Fruit fly (Drosophila melanogaster) whole organism, embryonic: ENCODE data around the gene CG14220.

Experiments used
- Aef1 ChIP-seq: fragments of 200-800 bp; sonication (Bioruptor generic); IDR thresholded peaks from 3 replicates; pipeline ENCODE4 v1.3.6; 2022; ENCODE audit warnings: missing biosample characterization, missing genetic modification characterization
- CG10209 ChIP-seq: fragments of 200-800 bp; sonication (Bioruptor generic); optimal IDR thresholded peaks from 3 replicates; lab custom pipeline; 2017; ENCODE audit warnings: missing biosample characterization, mild to moderate bottlenecking, missing genetic modification characterization, missing genetic modification reagents
- CG10366 ChIP-seq: fragments of 200-800 bp; sonication (Bioruptor generic); IDR thresholded peaks from 2 replicates; pipeline ENCODE4 v1.3.6; 2022; ENCODE audit warnings: missing biosample characterization, missing genetic modification characterization
- CG10431 ChIP-seq: fragments of 200-800 bp; sonication (Bioruptor generic); optimal IDR thresholded peaks from 3 replicates; lab custom pipeline; 2018; ENCODE audit warnings: missing biosample characterization, mild to moderate bottlenecking, missing genetic modification characterization
- CG10654 ChIP-seq: fragments of 200-800 bp; sonication (Bioruptor generic); optimal IDR thresholded peaks from 2 replicates; lab custom pipeline; 2016; ENCODE audit warnings: missing biosample characterization, missing genetic modification characterization
- CG12942 ChIP-seq: fragments of 200-800 bp; sonication (Bioruptor generic); optimal IDR thresholded peaks from 3 replicates; lab custom pipeline; 2016; ENCODE audit warnings: missing biosample characterization, missing genetic modification characterization
- CG14710 ChIP-seq: fragments of 200-800 bp; sonication (Bioruptor generic); optimal IDR thresholded peaks from 3 replicates; lab custom pipeline; 2019; ENCODE audit warnings: missing biosample characterization, mild to moderate bottlenecking, missing genetic modification characterization, moderate library complexity
- CG16779 ChIP-seq: fragments of 200-800 bp; sonication (Bioruptor generic); IDR thresholded peaks from 2 replicates; pipeline ENCODE4 v1.3.6; 2022; ENCODE audit warnings: missing biosample characterization, missing genetic modification characterization
- CG17829 ChIP-seq: fragments of 200-800 bp; optimal IDR thresholded peaks from 2 replicates; lab custom pipeline; 2019; ENCODE audit warnings: missing biosample characterization, mild to moderate bottlenecking, missing genetic modification characterization, moderate library complexity
- CG17912 ChIP-seq: fragments of 200-800 bp; sonication (Bioruptor generic); optimal IDR thresholded peaks from 2 replicates; lab custom pipeline; 2018; ENCODE audit warnings: missing biosample characterization, mild to moderate bottlenecking, missing genetic modification characterization
- CG18476 ChIP-seq: fragments of 200-800 bp; sonication (Bioruptor generic); optimal IDR thresholded peaks from 2 replicates; lab custom pipeline; 2016; ENCODE audit warnings: missing biosample characterization, mild to moderate bottlenecking, missing genetic modification characterization
- CG31365 ChIP-seq: fragments of 200-800 bp; sonication (Bioruptor generic); optimal IDR thresholded peaks from 2 replicates; lab custom pipeline; 2018; ENCODE audit warnings: missing biosample characterization, mild to moderate bottlenecking, missing genetic modification characterization
- CG31388 ChIP-seq: fragments of 200-800 bp; sonication (Bioruptor generic); optimal IDR thresholded peaks from 2 replicates; lab custom pipeline; 2016; ENCODE audit warnings: missing biosample characterization, missing genetic modification characterization
- CG32767 ChIP-seq: fragments of 200-800 bp; sonication (Bioruptor generic); IDR thresholded peaks from 2 replicates; pipeline ENCODE4 v1.3.6; 2022; ENCODE audit warnings: missing biosample characterization, missing genetic modification characterization
- CG3407 ChIP-seq: fragments of 200-800 bp; sonication (Bioruptor generic); optimal IDR thresholded peaks from 2 replicates; lab custom pipeline; 2018; ENCODE audit warnings: missing biosample characterization, mild to moderate bottlenecking, missing genetic modification characterization
- CG5180 ChIP-seq: fragments of 200-800 bp; sonication (Bioruptor generic); optimal IDR thresholded peaks from 3 replicates; lab custom pipeline; 2017; ENCODE audit warnings: missing biosample characterization, missing genetic modification characterization, mild to moderate bottlenecking, moderate library complexity, missing genetic modification reagents
- CG6683 ChIP-seq: fragments of 200-800 bp; sonication (Bioruptor generic); optimal IDR thresholded peaks from 2 replicates; lab custom pipeline; 2017; ENCODE audit warnings: missing biosample characterization, mild to moderate bottlenecking, missing genetic modification characterization, missing genetic modification reagents
- CG9817 ChIP-seq: fragments of 200-800 bp; sonication (Bioruptor generic); optimal IDR thresholded peaks from 2 replicates; lab custom pipeline; 2018; ENCODE audit warnings: missing biosample characterization, mild to moderate bottlenecking, missing genetic modification characterization, moderate library complexity
- Deaf1 ChIP-seq: fragments of 200-800 bp; optimal IDR thresholded peaks from 3 replicates; lab custom pipeline; 2019; ENCODE audit warnings: missing biosample characterization, mild to moderate bottlenecking, missing genetic modification characterization, moderate library complexity
- Dip3 ChIP-seq: fragments of 200-800 bp; sonication (Bioruptor generic); optimal IDR thresholded peaks from 3 replicates; lab custom pipeline; 2016; ENCODE audit warnings: missing biosample characterization, missing genetic modification characterization
- Doc2 ChIP-seq: fragments of 200-800 bp; sonication (Bioruptor generic); IDR thresholded peaks from 2 replicates; pipeline ENCODE4 v1.3.6; 2022; ENCODE audit warnings: missing biosample characterization, missing genetic modification characterization
- Drgx ChIP-seq: fragments of 200-800 bp; sonication (Bioruptor generic); IDR thresholded peaks from 2 replicates; pipeline ENCODE4 v1.3.6; 2022; ENCODE audit warnings: missing biosample characterization, missing genetic modification characterization
- HLH4C ChIP-seq: fragments of 200-800 bp; sonication (Bioruptor generic); IDR thresholded peaks from 3 replicates; pipeline ENCODE4 v1.3.6; 2022; ENCODE audit warnings: missing biosample characterization, missing genetic modification characterization; ENCODE audit not compliant: partially characterized antibody
- Hand ChIP-seq: fragments of 200-800 bp; sonication (Bioruptor generic); optimal IDR thresholded peaks from 2 replicates; lab custom pipeline; 2017; ENCODE audit warnings: mild to moderate bottlenecking, missing biosample characterization, missing genetic modification reagents, missing genetic modification characterization
- Hsf ChIP-seq: fragments of 200-800 bp; sonication (Bioruptor generic); optimal IDR thresholded peaks from 3 replicates; lab custom pipeline; 2016; ENCODE audit warnings: missing biosample characterization, missing genetic modification characterization
- MTF-1 ChIP-seq: fragments of 200-800 bp; sonication (Bioruptor generic); optimal IDR thresholded peaks from 2 replicates; lab custom pipeline; 2018; ENCODE audit warnings: missing biosample characterization, mild to moderate bottlenecking, missing genetic modification characterization, borderline replicate concordance
- Mad ChIP-seq: fragments of 200-800 bp; sonication (Bioruptor generic); optimal IDR thresholded peaks from 2 replicates; lab custom pipeline; 2016; ENCODE audit warnings: missing biosample characterization, missing genetic modification characterization
- PHDP ChIP-seq: fragments of 200-800 bp; sonication (Bioruptor generic); optimal IDR thresholded peaks from 3 replicates; lab custom pipeline; 2018; ENCODE audit warnings: missing biosample characterization, mild to moderate bottlenecking, missing genetic modification characterization, moderate library complexity
- Poxn ChIP-seq: fragments of 200-800 bp; sonication (Bioruptor generic); IDR thresholded peaks from 2 replicates; pipeline ENCODE4 v1.3.6; 2022; ENCODE audit warnings: missing biosample characterization, missing genetic modification characterization
- al ChIP-seq: fragments of 200-800 bp; sonication (Bioruptor generic); IDR thresholded peaks from 2 replicates; pipeline ENCODE4 v1.3.6; 2022; ENCODE audit warnings: missing biosample characterization, missing genetic modification characterization
- bowl ChIP-seq: fragments of 200-800 bp; sonication (Bioruptor generic); IDR thresholded peaks from 2 replicates; pipeline ENCODE4 v1.3.6; 2022; ENCODE audit warnings: missing biosample characterization, missing genetic modification characterization
- cato ChIP-seq: fragments of 200-800 bp; sonication (Bioruptor generic); optimal IDR thresholded peaks from 2 replicates; lab custom pipeline; 2016; ENCODE audit warnings: missing biosample characterization, missing genetic modification characterization, borderline replicate concordance
- chinmo ChIP-seq: fragments of 200-800 bp; sonication (Bioruptor generic); IDR thresholded peaks from 4 replicates; pipeline ENCODE4 v1.3.6; 2022; ENCODE audit warnings: missing biosample characterization, missing genetic modification characterization; ENCODE audit not compliant: partially characterized antibody
- chn ChIP-seq: fragments of 200-800 bp; sonication (Bioruptor generic); optimal IDR thresholded peaks from 2 replicates; lab custom pipeline; 2016; ENCODE audit warnings: missing biosample characterization, missing genetic modification characterization
- crol ChIP-seq: fragments of 200-800 bp; sonication (Bioruptor generic); IDR thresholded peaks from 2 replicates; pipeline ENCODE4 v1.3.6; 2022; ENCODE audit warnings: missing biosample characterization, missing genetic modification characterization
- ewg ChIP-seq: fragments of 200-800 bp; sonication (Bioruptor generic); optimal IDR thresholded peaks from 3 replicates; lab custom pipeline; 2017; ENCODE audit warnings: mild to moderate bottlenecking, missing biosample characterization, missing genetic modification reagents, missing genetic modification characterization
- exex ChIP-seq: fragments of 200-800 bp; sonication (Bioruptor generic); optimal IDR thresholded peaks from 4 replicates; lab custom pipeline; 2018; ENCODE audit warnings: missing biosample characterization, mild to moderate bottlenecking, missing genetic modification characterization, moderate library complexity
- fd64A ChIP-seq: fragments of 200-800 bp; sonication (Bioruptor generic); optimal IDR thresholded peaks from 3 replicates; lab custom pipeline; 2018; ENCODE audit warnings: missing biosample characterization, mild to moderate bottlenecking, missing genetic modification characterization
- gfzf ChIP-seq: fragments of 200-800 bp; sonication (Bioruptor generic); optimal IDR thresholded peaks from 2 replicates; lab custom pipeline; 2016; ENCODE audit warnings: missing biosample characterization, mild to moderate bottlenecking, missing genetic modification characterization, moderate library complexity
- hb ChIP-seq: fragments of 200-800 bp; sonication (Bioruptor generic); IDR thresholded peaks from 3 replicates; pipeline ENCODE4 v1.3.6; 2022; ENCODE audit warnings: missing biosample characterization, missing genetic modification characterization; ENCODE audit not compliant: partially characterized antibody
- hbn ChIP-seq: fragments of 200-800 bp; sonication (Bioruptor generic); IDR thresholded peaks from 2 replicates; pipeline ENCODE4 v1.3.6; 2022; ENCODE audit warnings: missing biosample characterization, missing genetic modification characterization; ENCODE audit not compliant: partially characterized antibody
- nau ChIP-seq: fragments of 200-800 bp; sonication (Bioruptor generic); optimal IDR thresholded peaks from 3 replicates; lab custom pipeline; 2017; ENCODE audit warnings: missing biosample characterization, mild to moderate bottlenecking, missing genetic modification characterization, missing genetic modification reagents
- sc ChIP-seq, 3 experiments: fragments of >200 bp in 2 of 3; fragments of 200-800 bp in 1 of 3; sonication (Bioruptor generic) in 1 of 3; optimal IDR thresholded peaks; 2 replicates in 2 of 3; 3 replicates in 1 of 3; lab custom pipeline; 2017; ENCODE audit warnings: mild to moderate bottlenecking in 1 of 3, missing biosample characterization in 1 of 3, missing genetic modification characterization in 1 of 3, missing genetic modification reagents in 1 of 3
- slou ChIP-seq: fragments of 200-800 bp; sonication (Bioruptor generic); optimal IDR thresholded peaks from 3 replicates; lab custom pipeline; 2016; ENCODE audit warnings: missing biosample characterization, missing genetic modification characterization
- sna ChIP-seq: fragments of 200-800 bp; sonication (Bioruptor generic); IDR thresholded peaks from 2 replicates; pipeline ENCODE4 v1.3.6; 2022; ENCODE audit warnings: missing biosample characterization, missing genetic modification characterization; ENCODE audit not compliant: partially characterized antibody
- vfl ChIP-seq: fragments of 200-800 bp; sonication (Bioruptor generic); optimal IDR thresholded peaks from 2 replicates; lab custom pipeline; 2016; ENCODE audit warnings: missing biosample characterization, missing genetic modification characterization
- zen2 ChIP-seq: fragments of 200-800 bp; sonication (Bioruptor generic); IDR thresholded peaks from 3 replicates; pipeline ENCODE4 v1.3.6; 2022; ENCODE audit warnings: missing biosample characterization, missing genetic modification characterization; ENCODE audit not compliant: partially characterized antibody

Gene CG14220

dm6 chrX:19597684-19598363, 3.8 kb downstream of the CG14220 start, which contains the start of gene RpS10b (continued):
- peak; percentile 48; the same call in 1 of the 2 replicates for TF ChIP-seq crol (GFP tag; lab: Robert Waterston, UW)
- peak; percentile 84 for TF ChIP-seq CG6683 (GFP tag; lab: Kevin White, UChicago)
- peak; percentile 86 for TF ChIP-seq CG3407 (GFP tag; lab: Kevin White, UChicago)
- TF ChIP-seq MTF-1 (GFP tag; lab: Kevin White, UChicago) = peak; percentile 97
- TF ChIP-seq hb = peak; percentile 93
- TF ChIP-seq bowl (GFP tag; lab: Robert Waterston, UW) = 0 out of 2 replicates have a peak, but pooled peaks have one; percentile 22
- TF ChIP-seq Drgx (GFP tag; lab: Robert Waterston, UW) = peak; percentile 34; the same call in 1 of the 2 replicates
- TF ChIP-seq CG31388 (GFP tag; lab: Kevin White, UChicago) = peak; percentile 29
- TF ChIP-seq al (GFP tag; lab: Robert Waterston, UW) = peak; percentile 63
- TF ChIP-seq Hsf (GFP tag; lab: Kevin White, UChicago) = peak; percentile 89
- peak; percentile 90 for TF ChIP-seq sna
- peak; percentile 86 for TF ChIP-seq Mad (GFP tag; lab: Kevin White, UChicago)
- peak; percentile 96 for TF ChIP-seq CG10431 (GFP tag; lab: Kevin White, UChicago)
- TF ChIP-seq Poxn (GFP tag; lab: Robert Waterston, UW) = no peak
- TF ChIP-seq CG17829 (tag; lab: Kevin White, UChicago) = peak; percentile 80
- TF ChIP-seq CG31365 (tag; lab: Kevin White, UChicago) = peak; percentile 81
- peak; percentile 23 for TF ChIP-seq chn
- TF ChIP-seq CG10209 (GFP tag; lab: Kevin White, UChicago) = peak; percentile 92
- peak; percentile 86 for TF ChIP-seq PHDP (tag; lab: Kevin White, UChicago)
- peak; percentile 95 for TF ChIP-seq HLH4C (GFP tag; lab: Robert Waterston, UW)
- TF ChIP-seq sc (optimal IDR thresholded peaks at IDR 0.05; lab: Kevin White, UChicago) = no peak
- peak; percentile 85 for TF ChIP-seq sc (GFP tag; optimal IDR thresholded peaks at IDR 0.05; lab: Kevin White, UChicago)
- peak; percentile 96 for TF ChIP-seq nau
- TF ChIP-seq CG18476 (GFP tag; lab: Kevin White, UChicago) = peak; percentile 70
- peak; percentile 78 for TF ChIP-seq slou (GFP tag; lab: Kevin White, UChicago)
- peak; percentile 93 for TF ChIP-seq CG14710 (tag; lab: Kevin White, UChicago)
- peak; percentile 76 for TF ChIP-seq Dip3 (GFP tag; lab: Kevin White, UChicago)
- peak; percentile 57 for TF ChIP-seq CG12942 (GFP tag; lab: Kevin White, UChicago)
- peak; percentile 77 for TF ChIP-seq CG9817 (tag; lab: Kevin White, UChicago)
- TF ChIP-seq gfzf (GFP tag; lab: Kevin White, UChicago) = peak; percentile 62
- peak; percentile 84 for TF ChIP-seq ewg (GFP tag; lab: Kevin White, UChicago)
- no peak for TF ChIP-seq Doc2 (GFP tag; lab: Robert Waterston, UW)
- TF ChIP-seq fd64A (GFP tag; lab: Kevin White, UChicago) = peak; percentile 95
- TF ChIP-seq Deaf1 (tag; lab: Kevin White, UChicago) = peak; percentile 47
- TF ChIP-seq vfl (GFP tag; lab: Kevin White, UChicago) = no peak
- peak; percentile 91 for TF ChIP-seq hbn (GFP tag; lab: Robert Waterston, UW)
- TF ChIP-seq Hand = peak; percentile 90
- peak; percentile 92; the same call in 3 of the 4 replicates for TF ChIP-seq chinmo (GFP tag; lab: Robert Waterston, UW)
- TF ChIP-seq CG10654 (GFP tag; lab: Kevin White, UChicago) = peak; percentile 83
- TF ChIP-seq zen2 (GFP tag; lab: Robert Waterston, UW) = peak; percentile 77; the same call in 1 of the 3 replicates
- peak; percentile 71 for TF ChIP-seq CG10366
- peak; percentile 66 for TF ChIP-seq exex (tag; lab: Kevin White, UChicago)
- TF ChIP-seq cato (GFP tag; lab: Kevin White, UChicago) = peak; percentile 81
- peak; percentile 67; the same call in 1 of the 2 replicates for TF ChIP-seq CG16779
- peak; percentile 95 for TF ChIP-seq CG17912 (GFP tag; lab: Kevin White, UChicago)
- TF ChIP-seq Aef1 = no peak
- TF ChIP-seq CG5180 (GFP tag; lab: Kevin White, UChicago) = peak; percentile 84
- no peak for TF ChIP-seq CG32767 (GFP tag; lab: Robert Waterston, UW)
